Worm (Caenorhabditis elegans): Measurements from ENCODE around the gene B0252.8.

B0252.8 gene

ce11 chrII:6936528-6936927, 20.6 kb downstream of the B0252.8 start:
- TF ChIP-seq mep-1 (tag; optimal IDR thresholded peaks at IDR 0.05) = no peak
- no peak for TF ChIP-seq zip-8 (tag; optimal IDR thresholded peaks at IDR 0.05)
- no peak for TF ChIP-seq snpc-4 (tag; optimal IDR thresholded peaks at IDR 0.05)
- TF ChIP-seq mab-5 (tag; optimal IDR thresholded peaks at IDR 0.05) = no peak
- peak; percentile 62 for TF ChIP-seq unc-62 (GFP tag; optimal IDR thresholded peaks at IDR 0.05)
- TF ChIP-seq lin-32 (GFP tag; optimal IDR thresholded peaks at IDR 0.05) = no peak
- no peak for TF ChIP-seq pha-4 (tag; optimal IDR thresholded peaks at IDR 0.05)
- no peak for TF ChIP-seq ceh-39 (tag; optimal IDR thresholded peaks at IDR 0.05)
- TF ChIP-seq hlh-1 (tag; optimal IDR thresholded peaks at IDR 0.05) = peak; percentile 97
- TF ChIP-seq unc-120 (tag; optimal IDR thresholded peaks at IDR 0.05; ENCODE audit: poor library complexity, severe bottlenecking) = peak; percentile 91
- no peak for TF ChIP-seq bed-3 (GFP tag; optimal IDR thresholded peaks at IDR 0.05)
- no peak for TF ChIP-seq mls-2 (tag; optimal IDR thresholded peaks at IDR 0.05)
- no peak for TF ChIP-seq blmp-1 (tag; optimal IDR thresholded peaks at IDR 0.05)
- TF ChIP-seq elt-1 (tag; optimal IDR thresholded peaks at IDR 0.05; ENCODE audit: borderline replicate concordance, insufficient read depth) = peak; percentile 60

ce11 chrII:6937057-6937456, 21.1 kb downstream of the B0252.8 start:
- TF ChIP-seq pha-4 (tag; optimal IDR thresholded peaks at IDR 0.05) = peak; percentile 55
- no peak for TF ChIP-seq lin-13 (tag; optimal IDR thresholded peaks at IDR 0.05)
- no peak for TF ChIP-seq ceh-83 (GFP tag; optimal IDR thresholded peaks at IDR 0.05)
- no peak for TF ChIP-seq mab-5 (tag; optimal IDR thresholded peaks at IDR 0.05)
- TF ChIP-seq elt-3 (tag; optimal IDR thresholded peaks at IDR 0.05) = no peak
- TF ChIP-seq unc-120 (tag; optimal IDR thresholded peaks at IDR 0.05; ENCODE audit: poor library complexity, severe bottlenecking) = no peak
- no peak for TF ChIP-seq lin-32 (GFP tag; optimal IDR thresholded peaks at IDR 0.05)
- no peak for TF ChIP-seq snpc-4 (tag; optimal IDR thresholded peaks at IDR 0.05)
- TF ChIP-seq hlh-1 (tag; optimal IDR thresholded peaks at IDR 0.05) = no peak
- TF ChIP-seq ces-1 (GFP tag; optimal IDR thresholded peaks at IDR 0.05) = peak; percentile 3
- TF ChIP-seq mep-1 (tag; optimal IDR thresholded peaks at IDR 0.05) = no peak
- no peak for TF ChIP-seq nhr-12 (tag; optimal IDR thresholded peaks at IDR 0.05)
- no peak for TF ChIP-seq nhr-76 (tag; optimal IDR thresholded peaks at IDR 0.05)
- no peak for TF ChIP-seq unc-39 (tag; optimal IDR thresholded peaks at IDR 0.05)
- TF ChIP-seq ham-2 (GFP tag; optimal IDR thresholded peaks at IDR 0.05) = no peak

- TF ChIP-seq nhr-76 (tag; optimal IDR thresholded peaks at IDR 0.05) = no peak
- peak; percentile 34 for TF ChIP-seq zip-8 (tag; optimal IDR thresholded peaks at IDR 0.05)
- peak; percentile 37 for TF ChIP-seq ham-2 (GFP tag; optimal IDR thresholded peaks at IDR 0.05)
- peak; percentile 65 for TF ChIP-seq ces-1 (GFP tag; optimal IDR thresholded peaks at IDR 0.05)
- TF ChIP-seq lin-13 (tag; optimal IDR thresholded peaks at IDR 0.05) = no peak
- TF ChIP-seq ceh-43 (GFP tag; optimal IDR thresholded peaks at IDR 0.05) = peak; percentile 79
- no peak for TF ChIP-seq hlh-1 (tag; optimal IDR thresholded peaks at IDR 0.05)
- TF ChIP-seq lin-32 (GFP tag; optimal IDR thresholded peaks at IDR 0.05) = no peak
- TF ChIP-seq mls-2 (tag; optimal IDR thresholded peaks at IDR 0.05) = peak; percentile 80
- peak; percentile 41 for TF ChIP-seq unc-39 (tag; optimal IDR thresholded peaks at IDR 0.05)
- TF ChIP-seq nhr-2 (tag; optimal IDR thresholded peaks at IDR 0.05) = peak; percentile 97
- no peak for TF ChIP-seq unc-120 (tag; optimal IDR thresholded peaks at IDR 0.05; ENCODE audit: poor library complexity, severe bottlenecking)
- peak; percentile 40 for TF ChIP-seq sptf-1 (tag; optimal IDR thresholded peaks at IDR 0.05)
- TF ChIP-seq cnd-1 (tag; optimal IDR thresholded peaks at IDR 0.05) = peak; percentile 60
Measured at ce11 chrII:6939873-6940272, 23.9 kb downstream of the B0252.8 start.

- no peak for TF ChIP-seq bed-3 (GFP tag; optimal IDR thresholded peaks at IDR 0.05)
- TF ChIP-seq ces-1 (GFP tag; optimal IDR thresholded peaks at IDR 0.05) = peak; percentile 80
Measured at ce11 chrII:6940726-6941230, 24.8 kb downstream of the B0252.8 start.

DNA sequence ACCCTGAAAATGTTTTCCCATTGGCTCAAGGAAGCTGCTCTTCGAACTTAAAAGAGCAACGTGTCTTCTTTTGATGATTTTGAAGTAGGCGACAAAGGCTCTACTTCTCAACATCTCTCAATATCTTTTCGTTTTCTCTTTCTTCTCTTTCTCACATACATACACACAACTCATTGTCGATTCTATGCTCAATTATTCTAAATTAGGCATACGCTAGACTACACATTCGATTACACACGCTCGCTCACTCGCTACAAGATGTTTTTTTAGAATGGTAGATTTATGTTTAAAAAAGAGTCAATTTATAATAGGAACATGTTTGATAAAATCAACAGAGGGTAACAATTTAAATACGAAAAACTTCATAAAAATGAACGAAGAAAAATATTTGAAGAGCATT, 25.6 kb downstream of the B0252.8 start:
- TF ChIP-seq cnd-1 (tag; optimal IDR thresholded peaks at IDR 0.05) (no peak), ces-1 (GFP tag; optimal IDR thresholded peaks at IDR 0.05) (peak; percentile 90)

DNA sequence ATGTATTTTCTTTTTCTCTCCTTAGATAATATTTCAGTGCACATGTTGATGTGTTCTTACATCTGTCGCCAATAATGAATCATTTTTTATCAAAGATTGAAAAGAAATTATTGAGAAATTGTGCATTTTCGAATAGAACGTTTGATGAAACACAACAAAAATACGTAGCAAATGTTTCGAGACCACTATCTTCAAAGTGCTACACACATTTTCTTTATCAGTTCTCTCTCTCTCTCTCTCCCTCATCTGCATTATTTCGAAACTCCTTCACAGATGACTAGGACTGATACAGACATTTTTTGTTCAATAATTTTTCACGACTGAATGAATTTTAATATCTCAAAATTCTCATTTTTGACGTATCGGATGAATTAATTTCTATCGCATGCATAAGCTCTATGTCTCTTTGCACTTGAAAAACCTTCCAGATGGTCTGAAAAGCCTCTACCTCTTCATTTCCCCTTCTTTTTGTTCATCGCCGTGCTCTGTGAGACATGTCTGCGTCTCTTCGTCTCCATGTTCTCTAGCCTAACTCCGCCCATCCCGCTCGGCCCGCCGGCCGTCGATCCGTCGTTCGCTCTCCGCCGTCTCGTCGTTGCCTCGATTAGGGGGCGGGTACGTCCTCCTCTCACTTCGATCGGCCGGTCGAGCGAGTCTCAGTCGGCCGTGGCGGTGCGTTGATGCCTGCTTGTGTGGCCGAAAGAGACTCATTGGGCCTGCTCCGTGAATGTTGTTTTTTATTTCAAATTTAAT, 27.5 kb downstream of the B0252.8 start:
- TF ChIP-seq zip-8 (tag; optimal IDR thresholded peaks at IDR 0.05) = no peak
- no peak for TF ChIP-seq sem-2 (GFP tag; optimal IDR thresholded peaks at IDR 0.05)
- TF ChIP-seq blmp-1 (tag; optimal IDR thresholded peaks at IDR 0.05) = no peak
- TF ChIP-seq tbx-8 (GFP tag; optimal IDR thresholded peaks at IDR 0.05) = no peak
- TF ChIP-seq mab-5 (tag; optimal IDR thresholded peaks at IDR 0.05) = no peak
- TF ChIP-seq drap-1 (GFP tag; optimal IDR thresholded peaks at IDR 0.05) = no peak
- no peak for TF ChIP-seq lsy-2 (tag; optimal IDR thresholded peaks at IDR 0.05)
- no peak for TF ChIP-seq lin-13 (tag; optimal IDR thresholded peaks at IDR 0.05)
- TF ChIP-seq ztf-11 (tag; optimal IDR thresholded peaks at IDR 0.05) = no peak
- TF ChIP-seq unc-120 (tag; optimal IDR thresholded peaks at IDR 0.05; ENCODE audit: poor library complexity, severe bottlenecking) = peak; percentile 90
- TF ChIP-seq unc-39 (tag; optimal IDR thresholded peaks at IDR 0.05) = no peak
- peak; percentile 32 for TF ChIP-seq mep-1 (tag; optimal IDR thresholded peaks at IDR 0.05)
- TF ChIP-seq mls-2 (tag; optimal IDR thresholded peaks at IDR 0.05) = peak; percentile 58
- TF ChIP-seq ceh-83 (GFP tag; optimal IDR thresholded peaks at IDR 0.05) = peak; percentile 50
- peak; percentile 39 for TF ChIP-seq sptf-1 (tag; optimal IDR thresholded peaks at IDR 0.05)
- no peak for TF ChIP-seq nhr-76 (tag; optimal IDR thresholded peaks at IDR 0.05)
- peak; percentile 56 for TF ChIP-seq cnd-1 (tag; optimal IDR thresholded peaks at IDR 0.05)
- peak; percentile 31 for TF ChIP-seq pha-4 (tag; optimal IDR thresholded peaks at IDR 0.05)
- no peak for TF ChIP-seq nhr-12 (tag; optimal IDR thresholded peaks at IDR 0.05)
- TF ChIP-seq hlh-1 (tag; optimal IDR thresholded peaks at IDR 0.05) = peak; percentile 4
- no peak for TF ChIP-seq nhr-28 (tag; optimal IDR thresholded peaks at IDR 0.05)
- TF ChIP-seq ceh-39 (tag; optimal IDR thresholded peaks at IDR 0.05) = no peak
- no peak for TF ChIP-seq flh-1 (GFP tag; optimal IDR thresholded peaks at IDR 0.05)
- no peak for TF ChIP-seq unc-62 (GFP tag; optimal IDR thresholded peaks at IDR 0.05)
- no peak for TF ChIP-seq lin-32 (GFP tag; optimal IDR thresholded peaks at IDR 0.05)
- TF ChIP-seq nhr-2 (tag; optimal IDR thresholded peaks at IDR 0.05) = peak; percentile 73
- TF ChIP-seq ceh-43 (GFP tag; optimal IDR thresholded peaks at IDR 0.05) = no peak
- no peak for TF ChIP-seq elt-3 (tag; optimal IDR thresholded peaks at IDR 0.05)
